Worm (Caenorhabditis elegans): ENCODE measurements around the gene rsp-1.

rsp-1 gene

DNA sequence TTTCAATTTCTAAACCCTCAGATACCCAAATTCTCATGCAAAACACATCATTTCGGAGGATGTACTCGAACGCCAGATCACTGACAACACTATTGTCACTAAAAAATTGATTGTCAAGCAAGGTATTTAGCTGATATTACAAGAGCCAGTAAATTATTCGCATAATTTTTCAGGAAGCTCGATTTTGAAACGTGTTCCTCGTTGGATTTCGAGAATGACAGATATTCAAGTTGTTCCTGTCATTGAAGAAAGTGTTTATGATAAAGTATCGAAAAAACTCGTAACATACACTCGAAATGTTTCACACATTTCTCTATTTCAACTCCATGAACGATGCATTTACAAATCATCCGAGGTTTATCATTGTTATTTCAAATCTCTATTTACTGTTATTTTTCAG, 42.6 kb downstream of the rsp-1 start:
- TF ChIP-seq pha-4 (tag; optimal IDR thresholded peaks at IDR 0.05) (no peak), tbx-8 (GFP tag; optimal IDR thresholded peaks at IDR 0.05) (no peak), bed-3 (GFP tag; optimal IDR thresholded peaks at IDR 0.05) (no peak), nhr-2 (tag; optimal IDR thresholded peaks at IDR 0.05) (no peak), unc-62 (GFP tag; optimal IDR thresholded peaks at IDR 0.05) (no peak), lin-32 (GFP tag; optimal IDR thresholded peaks at IDR 0.05) (no peak), M03D4.4 (tag; optimal IDR thresholded peaks at IDR 0.05) (no peak), zip-8 (tag; optimal IDR thresholded peaks at IDR 0.05) (no peak), unc-39 (tag; optimal IDR thresholded peaks at IDR 0.05) (no peak), snpc-4 (tag; optimal IDR thresholded peaks at IDR 0.05) (no peak), nhr-12 (tag; optimal IDR thresholded peaks at IDR 0.05) (no peak), sem-2 (GFP tag; optimal IDR thresholded peaks at IDR 0.05) (no peak), nhr-237 (tag; optimal IDR thresholded peaks at IDR 0.05) (no peak), ham-2 (GFP tag; optimal IDR thresholded peaks at IDR 0.05) (no peak), nhr-28 (tag; optimal IDR thresholded peaks at IDR 0.05) (no peak), elt-1 (tag; optimal IDR thresholded peaks at IDR 0.05; ENCODE audit: borderline replicate concordance, insufficient read depth) (no peak), mls-2 (tag; optimal IDR thresholded peaks at IDR 0.05) (no peak)

DNA sequence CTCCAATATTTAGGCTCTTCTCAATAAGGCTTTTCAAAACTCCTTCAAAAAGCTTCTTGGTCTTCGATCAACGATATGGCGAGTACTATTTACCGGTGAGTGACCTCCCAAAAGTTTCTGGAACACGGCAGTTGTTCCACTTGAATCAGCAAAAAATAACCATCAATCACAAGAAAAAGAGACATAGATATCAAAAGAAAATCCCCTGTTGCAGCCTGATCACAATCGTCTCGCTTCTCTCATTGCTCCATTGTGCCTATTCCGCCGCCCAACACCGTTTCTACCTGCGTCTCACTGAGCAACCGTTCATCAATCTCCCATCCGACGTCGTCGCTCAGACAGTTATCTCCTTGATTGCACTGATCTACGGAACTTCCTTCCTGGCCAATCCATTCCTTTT, 43.6 kb downstream of the rsp-1 start, which contains the start of gene emc-5:
TSS of gene emc-5 (plus strand) at position 14 of the 400 bp plus-strand sequence.
- TF ChIP-seq unc-62 (GFP tag; optimal IDR thresholded peaks at IDR 0.05) = peak; percentile 49
- peak; percentile 57 for TF ChIP-seq unc-120 (tag; optimal IDR thresholded peaks at IDR 0.05; ENCODE audit: poor library complexity, severe bottlenecking)
- TF ChIP-seq hlh-1 (tag; optimal IDR thresholded peaks at IDR 0.05) = peak; percentile 66
- no peak for TF ChIP-seq ceh-39 (tag; optimal IDR thresholded peaks at IDR 0.05)
- TF ChIP-seq nhr-12 (tag; optimal IDR thresholded peaks at IDR 0.05) = no peak
- no peak for TF ChIP-seq mls-2 (tag; optimal IDR thresholded peaks at IDR 0.05)

ce11 chrII:11497365-11497764, 44.2 kb downstream of the rsp-1 start, which contains the start of gene B0334.5:
TSS of gene B0334.5 (plus strand) at chrII:11497665.
- no peak for TF ChIP-seq unc-62 (GFP tag; optimal IDR thresholded peaks at IDR 0.05)
- no peak for TF ChIP-seq nhr-237 (tag; optimal IDR thresholded peaks at IDR 0.05)

DNA sequence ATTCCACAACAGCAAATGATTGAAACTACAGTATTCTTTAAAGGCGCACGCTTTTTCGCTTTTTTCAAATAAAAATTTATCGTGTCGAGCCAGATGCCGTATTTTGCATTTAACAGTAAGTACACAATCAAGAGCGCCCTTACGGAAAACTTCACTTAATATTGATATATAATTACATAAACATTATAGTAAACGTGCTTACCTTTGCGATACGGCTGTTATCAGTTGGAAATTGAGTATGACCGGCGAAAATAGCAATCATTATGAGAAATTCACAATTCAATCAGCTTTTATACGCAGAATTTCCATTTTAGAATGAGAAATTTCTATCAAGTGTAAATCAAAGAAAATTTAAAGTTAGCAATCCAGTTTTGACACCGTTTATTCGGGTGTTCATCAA, 47.0 kb downstream of the rsp-1 start, which contains the start of gene B0334.20:
TSS of gene B0334.20 (minus strand) at position 262 of the 400 bp plus-strand sequence.
- TF ChIP-seq ham-2 (GFP tag; optimal IDR thresholded peaks at IDR 0.05) = no peak
- TF ChIP-seq bed-3 (GFP tag; optimal IDR thresholded peaks at IDR 0.05) = no peak
- no peak for TF ChIP-seq snpc-4 (tag; optimal IDR thresholded peaks at IDR 0.05)
- TF ChIP-seq blmp-1 (tag; optimal IDR thresholded peaks at IDR 0.05) = no peak
- TF ChIP-seq unc-62 (GFP tag; optimal IDR thresholded peaks at IDR 0.05) = no peak
- TF ChIP-seq lin-13 (tag; optimal IDR thresholded peaks at IDR 0.05) = no peak
- TF ChIP-seq nhr-237 (tag; optimal IDR thresholded peaks at IDR 0.05) = no peak
- TF ChIP-seq unc-39 (tag; optimal IDR thresholded peaks at IDR 0.05) = no peak
- TF ChIP-seq mab-5 (tag; optimal IDR thresholded peaks at IDR 0.05) = no peak
- no peak for TF ChIP-seq ztf-11 (tag; optimal IDR thresholded peaks at IDR 0.05)
- no peak for TF ChIP-seq ceh-83 (GFP tag; optimal IDR thresholded peaks at IDR 0.05)

- TF ChIP-seq blmp-1 (tag; optimal IDR thresholded peaks at IDR 0.05) (peak; percentile 91), ham-2 (GFP tag; optimal IDR thresholded peaks at IDR 0.05) (peak; percentile 59), nhr-12 (tag; optimal IDR thresholded peaks at IDR 0.05) (no peak), zip-8 (tag; optimal IDR thresholded peaks at IDR 0.05) (no peak), elt-1 (tag; optimal IDR thresholded peaks at IDR 0.05; ENCODE audit: borderline replicate concordance, insufficient read depth) (peak; percentile 35), ztf-11 (tag; optimal IDR thresholded peaks at IDR 0.05) (no peak), elt-3 (tag; optimal IDR thresholded peaks at IDR 0.05) (peak; percentile 93), sptf-1 (tag; optimal IDR thresholded peaks at IDR 0.05) (no peak), mab-5 (tag; optimal IDR thresholded peaks at IDR 0.05) (no peak), drap-1 (GFP tag; optimal IDR thresholded peaks at IDR 0.05) (no peak)
Measured at ce11 chrII:11501956-11502355, 48.8 kb downstream of the rsp-1 start.

- TF ChIP-seq sptf-1 (tag; optimal IDR thresholded peaks at IDR 0.05) (peak; percentile 23), ham-2 (GFP tag; optimal IDR thresholded peaks at IDR 0.05) (peak; percentile 23), drap-1 (GFP tag; optimal IDR thresholded peaks at IDR 0.05) (no peak), lin-13 (tag; optimal IDR thresholded peaks at IDR 0.05) (no peak)
Measured at ce11 chrII:11503761-11504160, 50.6 kb downstream of the rsp-1 start.

Measured in whole organism, mixed stage, embryonic.